Worm (Caenorhabditis elegans): ENCODE results near the gene oac-50.
A peak's percentile ranks its signal among the peaks of the same experiment; 100 is the strongest.

Gene oac-50

DNA sequence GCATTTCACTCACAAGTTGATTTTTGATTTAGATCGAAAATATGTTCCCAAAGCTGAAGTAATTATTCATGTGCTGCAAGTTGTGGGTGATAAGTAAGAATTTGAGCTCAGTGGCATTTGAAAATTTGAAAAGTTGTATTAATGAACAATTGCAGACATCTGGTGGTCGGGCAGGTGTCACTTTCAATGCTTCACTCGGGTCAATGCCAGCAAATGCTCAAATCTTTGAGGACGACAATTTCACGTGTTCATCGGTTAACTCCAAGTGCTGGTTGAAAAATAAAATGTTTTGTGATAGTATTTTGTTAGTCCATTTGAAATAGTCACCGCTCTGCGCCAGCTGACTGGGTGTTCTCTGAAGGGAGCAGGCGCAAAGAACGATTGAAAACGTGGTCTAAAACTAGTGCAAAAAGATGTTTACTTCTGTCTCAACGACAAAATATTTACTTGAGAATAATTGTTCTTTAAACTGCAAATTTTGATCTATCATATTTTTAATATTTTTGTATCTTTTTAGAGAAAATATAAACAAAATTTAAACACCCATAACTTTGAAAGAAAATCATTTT, 20.8 kb upstream of the oac-50 start:
- TF ChIP-seq egl-43 (GFP tag; IDR thresholded peaks at IDR 0.05) = no peak
- no peak for TF ChIP-seq F49E8.2 (tag; optimal IDR thresholded peaks at IDR 0.05; ENCODE audit: borderline replicate concordance)
- TF ChIP-seq daf-19 (GFP tag; conservative IDR thresholded peaks at IDR 0.05) = no peak
- no peak for TF ChIP-seq set-16 (GFP tag; IDR thresholded peaks at IDR 0.05)
- no peak for TF ChIP-seq fos-1 (tag; optimal IDR thresholded peaks at IDR 0.05)
- no peak for TF ChIP-seq nhr-111 (GFP tag; optimal IDR thresholded peaks at IDR 0.05)
- TF ChIP-seq dpl-1 (GFP tag; optimal IDR thresholded peaks at IDR 0.05) = no peak
- TF ChIP-seq T26A8.4 (GFP tag; IDR thresholded peaks at IDR 0.05) = 0 out of 2 replicates have a peak, but pooled peaks have one; percentile 27
- TF ChIP-seq unc-62 (GFP tag; optimal IDR thresholded peaks at IDR 0.05 in 1 of 2) = peak in 1 of 2 experiments; percentile 64
- TF ChIP-seq unc-62 (tag; optimal IDR thresholded peaks at IDR 0.05) = no peak
- no peak for TF ChIP-seq ztf-11 (tag; optimal IDR thresholded peaks at IDR 0.05)
- no peak for TF ChIP-seq zip-2 (tag; optimal IDR thresholded peaks at IDR 0.05)
- peak; percentile 80 for TF ChIP-seq nhr-28 (tag; optimal IDR thresholded peaks at IDR 0.05)
- no peak for TF ChIP-seq F26F4.8 (GFP tag; conservative IDR thresholded peaks at IDR 0.05)
- TF ChIP-seq F44E2.7 (GFP tag; IDR thresholded peaks at IDR 0.05) = no peak
- TF ChIP-seq sdz-12 (GFP tag; optimal IDR thresholded peaks at IDR 0.05) = no peak
- no peak for TF ChIP-seq daf-12 (tag; optimal IDR thresholded peaks at IDR 0.05)
- TF ChIP-seq ceh-20 (GFP tag; IDR thresholded peaks at IDR 0.05) = no peak
- no peak for TF ChIP-seq tra-1 (GFP tag; IDR thresholded peaks at IDR 0.05)
- TF ChIP-seq aly-2 (tag; optimal IDR thresholded peaks at IDR 0.05) = no peak
- no peak for TF ChIP-seq lin-13 (GFP tag; optimal IDR thresholded peaks at IDR 0.05)
- TF ChIP-seq nhr-10 (tag; optimal IDR thresholded peaks at IDR 0.05) = no peak
- TF ChIP-seq nhr-6 (tag; optimal IDR thresholded peaks at IDR 0.05) = no peak
- TF ChIP-seq duxl-1 (tag; optimal IDR thresholded peaks at IDR 0.05; ENCODE audit: poor library complexity) = no peak
- no peak for TF ChIP-seq lin-29 (GFP tag; IDR thresholded peaks at IDR 0.05)
- no peak for TF ChIP-seq snpc-1.2 (GFP tag; IDR thresholded peaks at IDR 0.05)
- TF ChIP-seq hif-1 (tag; optimal IDR thresholded peaks at IDR 0.05) = peak in 1 of 2 experiments; percentile 39
- TF ChIP-seq ces-1 (GFP tag; optimal IDR thresholded peaks at IDR 0.05) = no peak
- TF ChIP-seq lin-1 (GFP tag; IDR thresholded peaks at IDR 0.05) = peak; percentile 52; the same call in 1 of the 2 replicates
- TF ChIP-seq madf-9 (GFP tag; conservative IDR thresholded peaks at IDR 0.05) = no peak
- TF ChIP-seq pha-4 (GFP tag; IDR thresholded peaks at IDR 0.05) = no peak
- TF ChIP-seq pha-4 (tag; optimal IDR thresholded peaks at IDR 0.05) = peak; percentile 52
- TF ChIP-seq ZK546.5 (tag; optimal IDR thresholded peaks at IDR 0.05) = no peak
- no peak for TF ChIP-seq fkh-10 (GFP tag; optimal IDR thresholded peaks at IDR 0.05)
- no peak for TF ChIP-seq R02D3.7 (tag; optimal IDR thresholded peaks at IDR 0.05)
- TF ChIP-seq Y48G9A.11 (GFP tag; IDR thresholded peaks at IDR 0.05) = no peak
- no peak for TF ChIP-seq ceh-62 (tag; optimal IDR thresholded peaks at IDR 0.05)
- no peak for TF ChIP-seq D1046.2 (GFP tag; IDR thresholded peaks at IDR 0.05)
- no peak for TF ChIP-seq nhr-25 (tag; optimal IDR thresholded peaks at IDR 0.05; ENCODE audit: borderline replicate concordance, insufficient read depth)
- peak; percentile 58 for TF ChIP-seq nhr-48 (tag; optimal IDR thresholded peaks at IDR 0.05)
- no peak for TF ChIP-seq egl-27 (tag; optimal IDR thresholded peaks at IDR 0.05)
- no peak for TF ChIP-seq dmd-9 (GFP tag; IDR thresholded peaks at IDR 0.05)
- no peak for TF ChIP-seq ZK337.2 (GFP tag; IDR thresholded peaks at IDR 0.05)
- TF ChIP-seq ceh-44 (GFP tag; IDR thresholded peaks at IDR 0.05) = no peak
- TF ChIP-seq pqm-1 (tag; optimal IDR thresholded peaks at IDR 0.05) = no peak
- TF ChIP-seq zfp-2 (tag; optimal IDR thresholded peaks at IDR 0.05) = no peak
- no peak for TF ChIP-seq nhr-42 (GFP tag; IDR thresholded peaks at IDR 0.05)
- peak; percentile 92 for TF ChIP-seq hlh-30 (tag; optimal IDR thresholded peaks at IDR 0.05; ENCODE audit: insufficient read depth)
- no peak for TF ChIP-seq vab-7 (GFP tag; IDR thresholded peaks at IDR 0.05)
- no peak for TF ChIP-seq Y5F2A.4 (GFP tag; optimal IDR thresholded peaks at IDR 0.05)
- TF ChIP-seq lin-15B (tag; optimal IDR thresholded peaks at IDR 0.05) = no peak
- TF ChIP-seq tag-97 (GFP tag; IDR thresholded peaks at IDR 0.05) = no peak
